Worm (Caenorhabditis elegans) whole organism, late embryonic: ENCODE measurements around the gene msp-40.

Experiments used
- ceh-31 ChIP-seq: sonication (generic microtip); optimal IDR thresholded peaks from 2 replicates; lab custom pipeline; 2016; ENCODE audit warnings: missing genetic modification characterization, missing compliant biosample characterization
- gmeb-2 ChIP-seq: sonication (generic microtip); optimal IDR thresholded peaks from 2 replicates; lab custom pipeline; 2016; ENCODE audit warnings: missing genetic modification characterization, inconsistent platforms, missing compliant biosample characterization
- hlh-6 ChIP-seq: sonication (generic microtip); optimal IDR thresholded peaks from 2 replicates; lab custom pipeline; 2016; ENCODE audit warnings: missing genotype, missing genetic modification characterization, missing compliant biosample characterization
- sox-4 ChIP-seq: sonication (generic microtip); optimal IDR thresholded peaks from 2 replicates; lab custom pipeline; 2017; ENCODE audit warnings: mild to moderate bottlenecking, missing genetic modification characterization, inconsistent platforms, missing compliant biosample characterization

DNA sequence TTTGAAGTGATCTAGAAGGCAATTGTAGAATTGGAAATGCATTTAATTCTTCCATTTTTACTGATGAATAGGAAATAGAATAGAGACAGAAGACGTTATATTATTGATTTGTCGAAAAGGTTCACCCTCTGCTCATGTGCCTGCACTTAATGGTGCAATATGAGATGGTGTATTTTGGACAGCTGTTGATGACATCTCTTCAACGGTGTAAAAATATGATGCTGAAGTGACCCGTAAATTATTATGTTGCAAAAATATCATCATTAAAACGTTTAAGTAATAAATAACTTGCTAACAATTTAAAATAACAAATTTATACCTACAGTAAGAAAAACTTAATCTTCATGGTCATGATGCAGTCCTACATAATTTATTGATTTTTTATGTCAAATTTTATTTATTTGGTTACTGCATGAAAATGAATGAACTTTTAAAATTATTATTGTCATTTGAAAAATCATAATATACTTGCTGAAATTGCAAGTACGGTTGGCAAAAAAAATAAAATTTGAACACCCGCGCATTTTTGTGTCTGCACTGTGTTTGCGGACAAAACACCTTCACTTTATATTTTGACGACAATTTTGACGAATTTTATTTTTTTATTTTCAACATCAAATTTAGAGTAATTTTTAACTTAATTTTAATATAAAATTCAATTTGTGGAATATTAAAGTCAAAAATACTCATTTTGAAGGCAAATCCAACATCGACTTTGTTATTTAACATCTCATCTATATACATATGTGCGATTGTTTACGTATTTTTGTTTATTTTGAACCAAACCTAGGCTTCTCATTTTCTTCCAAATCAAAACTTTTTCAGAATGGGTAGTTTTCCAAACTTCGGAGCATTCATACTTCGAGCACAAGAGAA is 2.8 kb downstream of the msp-40 start, which contains the start of the genes fbxb-88 and tbck-1:
- TF ChIP-seq ceh-31 (tag; lab: Kevin White, UChicago) = no peak
- TF ChIP-seq gmeb-2 (tag; lab: Kevin White, UChicago) = no peak
- TF ChIP-seq hlh-6 = no peak
- no peak for TF ChIP-seq sox-4 (tag; lab: Kevin White, UChicago)
